Fruit fly (Drosophila melanogaster): ENCODE measurements around the gene CG6310.

CG6310 gene

dm6 chr3L:11097982-11098663, 28.5 kb upstream of the CG6310 start, which contains the start of the genes Irbp18 and APP-BP1 (continued):
- TF ChIP-seq Nf-YC (tag; optimal IDR thresholded peaks at IDR 0.05) (peak; percentile 82), Hr3 (GFP tag; optimal IDR thresholded peaks at IDR 0.05) (peak; percentile 95), CG13123 (GFP tag; optimal IDR thresholded peaks at IDR 0.05) (peak; percentile 84), Mad (GFP tag; optimal IDR thresholded peaks at IDR 0.05) (peak; percentile 96), HLH4C (GFP tag; IDR thresholded peaks at IDR 0.05; ENCODE audit: partially characterized antibody) (no peak), NFAT (GFP tag; IDR thresholded peaks at IDR 0.05) (peak; percentile 74), CG11093 (GFP tag; IDR thresholded peaks at IDR 0.05) (peak; percentile 71; the same call in 1 of the 3 replicates), caup (GFP tag; optimal IDR thresholded peaks at IDR 0.05; ENCODE audit: severe bottlenecking) (peak; percentile 95), CG6765 (GFP tag; optimal IDR thresholded peaks at IDR 0.05) (peak; percentile 88), pb (GFP tag; optimal IDR thresholded peaks at IDR 0.05) (peak; percentile 81), Neu2 (GFP tag; optimal IDR thresholded peaks at IDR 0.05; ENCODE audit: borderline replicate concordance) (peak; percentile 56), psq (GFP tag; optimal IDR thresholded peaks at IDR 0.05) (peak; percentile 86), CG2116 (GFP tag; optimal IDR thresholded peaks at IDR 0.05) (peak; percentile 88), CG2120 (GFP tag; optimal IDR thresholded peaks at IDR 0.05) (peak; percentile 97), Antp (GFP tag; optimal IDR thresholded peaks at IDR 0.05) (peak; percentile 86), MESR4 (GFP tag; optimal IDR thresholded peaks at IDR 0.05) (peak; percentile 31), crol (GFP tag; IDR thresholded peaks at IDR 0.05) (peak; percentile 43; the same call in 1 of the 2 replicates), org-1 (GFP tag; optimal IDR thresholded peaks at IDR 0.05) (peak; percentile 91), lmd (GFP tag; IDR thresholded peaks at IDR 0.05) (peak; percentile 86), Oli (tag; optimal IDR thresholded peaks at IDR 0.05) (peak; percentile 93), chn (GFP tag; optimal IDR thresholded peaks at IDR 0.05) (peak; percentile 96), CG15073 (GFP tag; optimal IDR thresholded peaks at IDR 0.05) (peak; percentile 45), Usf (GFP tag; optimal IDR thresholded peaks at IDR 0.05) (peak; percentile 86), ara (GFP tag; IDR thresholded peaks at IDR 0.05) (peak; percentile 84), D19B (GFP tag; optimal IDR thresholded peaks at IDR 0.05) (peak; percentile 86), CG8944 (GFP tag; optimal IDR thresholded peaks at IDR 0.05) (peak; percentile 89), CG3281 (GFP tag; optimal IDR thresholded peaks at IDR 0.05) (peak; percentile 95), CG1024 (GFP tag; IDR thresholded peaks at IDR 0.05) (peak; percentile 63), D19A (tag; optimal IDR thresholded peaks at IDR 0.05) (peak; percentile 86), CG9817 (tag; optimal IDR thresholded peaks at IDR 0.05) (peak; percentile 84), gsb-n (tag; optimal IDR thresholded peaks at IDR 0.05) (peak; percentile 89), H2.0 (GFP tag; IDR thresholded peaks at IDR 0.05) (peak; percentile 76), Opbp (GFP tag; IDR thresholded peaks at IDR 0.05; ENCODE audit: partially characterized antibody) (no peak), HLHmδ (GFP tag; optimal IDR thresholded peaks at IDR 0.05) (no peak), CG3065 (GFP tag; optimal IDR thresholded peaks at IDR 0.05) (peak; percentile 84), CG8281 (tag; optimal IDR thresholded peaks at IDR 0.05) (peak; percentile 79), TFAM (GFP tag; optimal IDR thresholded peaks at IDR 0.05) (peak; percentile 62), fru (optimal IDR thresholded peaks at IDR 0.05) (no peak), Chrac-16 (GFP tag; optimal IDR thresholded peaks at IDR 0.05) (peak; percentile 93), sd (tag; optimal IDR thresholded peaks at IDR 0.05) (no peak), sim (GFP tag; IDR thresholded peaks at IDR 0.05) (peak; percentile 68; the same call in 1 of the 2 replicates), onecut (GFP tag; IDR thresholded peaks at IDR 0.05) (peak; percentile 65), CG18764 (GFP tag; optimal IDR thresholded peaks at IDR 0.05) (peak; percentile 92), CG12155 (GFP tag; optimal IDR thresholded peaks at IDR 0.05) (peak; percentile 92), Side (GFP tag; optimal IDR thresholded peaks at IDR 0.05) (peak; percentile 92), slbo (GFP tag; IDR thresholded peaks at IDR 0.05) (peak; percentile 88), lola (GFP tag; optimal IDR thresholded peaks at IDR 0.05) (peak in 1 of 3 experiments; percentile 92), CG7987 (GFP tag; optimal IDR thresholded peaks at IDR 0.05) (peak; percentile 85), klu (GFP tag; IDR thresholded peaks at IDR 0.05) (peak; percentile 80; the same call in 1 of the 2 replicates), Camta (GFP tag; optimal IDR thresholded peaks at IDR 0.05) (peak; percentile 94)
